Worm (Caenorhabditis elegans) whole organism, dauer: ENCODE measurements around the gene C16A11.3.

ENCODE experiments used
- unc-62 ChIP-seq: sonication (generic microtip); optimal IDR thresholded peaks from 2 replicates; lab custom pipeline; 2017; ENCODE audit warnings: missing biosample characterization, missing genetic modification reagents, missing genetic modification characterization

Gene C16A11.3

ce11 chrII:4230816-4231435, 1.6 kb downstream of the C16A11.3 start, which contains the start of gene C16A11.10:
Gene C16A11.10, plus strand, starts transcription at chrII:4231385.
- TF ChIP-seq unc-62 (GFP tag; lab: Kevin White, UChicago) = no peak

DNA sequence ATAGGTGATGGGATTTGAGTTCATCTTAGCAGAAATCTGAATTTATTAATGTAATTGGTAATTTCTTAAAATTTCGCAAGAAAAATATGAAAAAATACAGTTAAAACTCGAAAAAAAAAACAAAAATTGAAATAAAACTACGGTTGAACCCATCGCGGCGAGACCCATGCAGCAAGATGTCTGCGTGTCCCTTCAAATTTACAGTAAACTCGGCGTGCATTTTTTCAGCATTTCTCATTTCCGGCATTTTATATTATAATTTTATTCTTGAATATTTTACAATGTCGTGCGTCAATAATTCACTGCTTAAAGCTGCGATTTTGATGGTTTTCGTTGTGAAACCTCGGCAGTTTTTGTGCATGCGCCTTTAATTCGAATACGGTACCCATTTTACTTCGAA, 6.6 kb downstream of the C16A11.3 start, which contains the start of gene fbxc-43:
Gene fbxc-43, minus strand, starts transcription at position 38 of the 400 bp plus-strand sequence.
- TF ChIP-seq unc-62 (GFP tag; lab: Kevin White, UChicago) = no peak

DNA sequence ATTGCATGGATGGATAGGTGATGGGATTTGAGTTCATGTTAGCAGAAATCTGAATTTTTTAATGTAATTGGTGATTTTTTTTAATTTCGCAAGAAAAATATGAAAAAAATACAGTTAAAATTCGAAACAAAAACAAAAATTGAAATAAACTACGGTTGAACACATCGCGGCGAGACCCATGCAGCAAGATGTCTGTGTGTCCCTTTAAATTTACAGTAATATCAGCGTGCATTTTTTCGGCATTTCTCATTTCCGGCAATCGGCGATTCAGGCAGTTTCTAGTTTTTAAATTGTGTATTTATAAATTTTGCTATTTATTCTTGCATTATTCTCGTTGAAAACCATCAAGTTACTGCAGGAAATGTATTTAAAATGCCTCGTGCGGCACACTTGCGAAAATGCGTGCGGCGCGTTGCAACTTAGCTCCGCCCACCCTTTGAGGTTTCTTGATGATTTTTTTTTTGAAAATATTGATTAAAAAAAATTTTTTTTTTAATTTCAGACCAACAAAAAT, 8.4 kb downstream of the C16A11.3 start, which contains the start of the genes fbxc-44 and C16A11.2:
Gene fbxc-44, minus strand, starts transcription at position 51 of the 514 bp plus-strand sequence.
Gene C16A11.2, plus strand, starts transcription at position 503 of the 514 bp plus-strand sequence.
- TF ChIP-seq unc-62 (GFP tag; lab: Kevin White, UChicago) = no peak

DNA sequence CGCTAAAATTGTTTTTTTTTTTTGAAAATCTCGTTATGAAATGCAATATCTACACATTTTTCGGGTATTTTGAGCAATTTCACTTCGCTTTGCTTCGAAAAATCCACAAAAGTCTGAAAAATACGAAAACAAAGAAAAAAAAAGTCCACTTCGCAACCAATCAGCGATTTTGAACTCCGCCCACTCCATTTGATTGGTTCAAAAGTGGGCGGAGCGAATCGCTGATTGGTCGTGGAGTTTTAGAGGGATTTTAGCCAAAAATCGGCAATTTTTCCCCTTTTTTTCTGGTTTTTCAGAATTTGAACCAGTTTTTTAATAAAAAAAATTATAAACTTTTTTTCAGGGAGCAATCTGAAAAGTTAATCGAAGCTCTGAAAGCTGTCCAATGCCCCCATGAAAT, 9.6 kb downstream of the C16A11.3 start:
- no peak for TF ChIP-seq unc-62 (GFP tag; lab: Kevin White, UChicago)

ce11 chrII:4244959-4245358, 15.6 kb downstream of the C16A11.3 start:
- no peak for TF ChIP-seq unc-62 (GFP tag; lab: Kevin White, UChicago)

- TF ChIP-seq unc-62 (GFP tag; lab: Kevin White, UChicago) = no peak
Observed at ce11 chrII:4246897-4247296, 17.6 kb downstream of the C16A11.3 start, which contains the start of gene gpa-11. Gene gpa-11, plus strand, starts transcription at chrII:4247197.

ce11 chrII:4256541-4257001, 27.2 kb downstream of the C16A11.3 start, which contains the start of gene C16A11.7:
Gene C16A11.7, minus strand, starts transcription at chrII:4256951.
- no peak for TF ChIP-seq unc-62 (GFP tag; lab: Kevin White, UChicago)

ce11 chrII:4258683-4259082, 29.3 kb downstream of the C16A11.3 start, which contains the start of gene clec-135:
Gene clec-135, minus strand, starts transcription at chrII:4258783.
- no peak for TF ChIP-seq unc-62 (GFP tag; lab: Kevin White, UChicago)

- no peak for TF ChIP-seq unc-62 (GFP tag; lab: Kevin White, UChicago)
Observed at ce11 chrII:4267711-4268110, 38.4 kb downstream of the C16A11.3 start.

DNA sequence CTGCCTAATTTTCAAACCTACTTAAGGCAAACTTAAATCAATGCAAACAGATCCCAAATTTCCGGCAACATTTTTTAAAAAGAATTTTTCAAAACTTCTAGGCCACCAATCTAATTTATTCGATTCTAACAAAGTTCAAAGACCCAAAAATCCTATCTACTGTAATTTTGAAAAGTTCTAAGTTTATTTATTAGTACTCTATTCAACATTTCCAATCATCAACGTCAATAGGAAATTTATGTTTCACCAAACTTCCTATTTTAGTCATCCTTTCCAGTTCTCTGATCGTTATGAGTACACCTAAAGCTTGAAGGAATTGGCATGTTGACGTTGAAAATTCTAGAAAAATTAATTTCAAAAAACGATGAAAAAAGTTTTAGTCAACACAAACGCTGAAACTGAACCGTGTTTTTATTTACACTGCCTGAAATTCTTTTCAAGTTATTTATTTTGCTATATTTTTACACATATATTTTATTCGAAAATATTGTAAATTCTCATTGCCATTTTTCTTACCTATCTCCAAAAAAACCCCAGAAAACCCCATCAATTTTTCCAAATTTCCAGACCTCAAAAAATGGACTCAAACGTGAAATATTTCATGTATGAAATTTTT, 46.4 kb downstream of the C16A11.3 start, which contains the start of gene npr-42:
Gene npr-42, plus strand, starts transcription at position 566 of the 616 bp plus-strand sequence.
- TF ChIP-seq unc-62 (GFP tag; lab: Kevin White, UChicago) = no peak

ce11 chrII:4276924-4277323, 47.6 kb downstream of the C16A11.3 start:
- no peak for TF ChIP-seq unc-62 (GFP tag; lab: Kevin White, UChicago)

DNA sequence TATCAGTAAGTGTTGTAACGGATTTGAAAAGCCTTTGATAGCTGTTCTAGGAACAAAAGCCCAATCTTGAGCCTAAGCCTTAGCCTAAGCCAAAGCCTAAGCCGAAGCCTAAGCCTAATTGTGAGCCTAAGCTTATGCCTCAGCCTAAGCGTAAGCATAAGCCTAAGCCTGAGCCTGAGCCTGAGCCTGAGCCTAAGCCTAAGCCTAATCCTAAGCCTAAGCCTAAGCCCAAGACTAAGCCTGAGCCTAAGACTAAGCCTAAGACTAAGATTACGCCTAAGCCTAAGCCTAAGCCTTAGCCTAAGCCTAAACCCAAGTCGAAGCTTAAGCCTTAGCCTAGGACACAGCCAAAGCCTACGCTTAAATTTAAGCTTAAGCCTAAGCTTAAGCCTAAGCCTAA, 48.3 kb downstream of the C16A11.3 start:
- no peak for TF ChIP-seq unc-62 (GFP tag; lab: Kevin White, UChicago)
